Worm (Caenorhabditis elegans) whole organism, mixed stage, embryonic: ENCODE results near the gene F26F12.8.

Experiments used
- M03D4.4 ChIP-seq: sonication (generic microtip); optimal IDR thresholded peaks from 2 replicates; lab custom pipeline; 2017; ENCODE audit warnings: mild to moderate bottlenecking, missing genetic modification characterization, missing compliant biosample characterization
- bed-3 ChIP-seq: fragments of 200-800 bp; sonication (Bioruptor generic); optimal IDR thresholded peaks from 3 replicates; lab custom pipeline; 2018; ENCODE audit warnings: mild to moderate bottlenecking, missing genetic modification characterization, moderate library complexity, missing compliant biosample characterization
- blmp-1 ChIP-seq: fragments of 150-350 bp; optimal IDR thresholded peaks from 2 replicates; lab custom pipeline; 2014; ENCODE audit warnings: missing biosample characterization, missing genetic modification characterization
- ceh-39 ChIP-seq: fragments of 150-350 bp; optimal IDR thresholded peaks from 2 replicates; lab custom pipeline; 2014; ENCODE audit warnings: missing biosample characterization, missing genetic modification characterization
- ceh-83 ChIP-seq: fragments of 200-800 bp; sonication (Bioruptor generic); optimal IDR thresholded peaks from 2 replicates; lab custom pipeline; 2018; ENCODE audit warnings: mild to moderate bottlenecking, missing genetic modification characterization, missing compliant biosample characterization
- ces-1 ChIP-seq: fragments of 150-350 bp; optimal IDR thresholded peaks from 2 replicates; lab custom pipeline; 2014; ENCODE audit warnings: missing biosample characterization, missing genetic modification reagents, missing genetic modification characterization
- drap-1 ChIP-seq: fragments of 200-800 bp; sonication (Bioruptor generic); optimal IDR thresholded peaks from 3 replicates; lab custom pipeline; 2018; ENCODE audit warnings: mild to moderate bottlenecking, missing genetic modification characterization, missing compliant biosample characterization
- elt-1 ChIP-seq: sonication (generic microtip); optimal IDR thresholded peaks from 2 replicates; lab custom pipeline; 2017; ENCODE audit warnings: missing genetic modification characterization, mild to moderate bottlenecking, missing compliant biosample characterization, antibody characterized with exemption, moderate library complexity, borderline replicate concordance; ENCODE audit not compliant: insufficient read depth
- elt-3 ChIP-seq: fragments of 150-350 bp; optimal IDR thresholded peaks from 2 replicates; lab custom pipeline; 2014; ENCODE audit warnings: missing biosample characterization, missing genetic modification characterization
- flh-1 ChIP-seq: fragments of 200-800 bp; sonication (Bioruptor generic); optimal IDR thresholded peaks from 2 replicates; lab custom pipeline; 2018; ENCODE audit warnings: mild to moderate bottlenecking, missing genetic modification characterization, moderate library complexity, missing compliant biosample characterization
- ham-2 ChIP-seq: fragments of 200-800 bp; sonication (Bioruptor generic); optimal IDR thresholded peaks from 2 replicates; lab custom pipeline; 2018; ENCODE audit warnings: mild to moderate bottlenecking, missing genetic modification characterization, missing compliant biosample characterization
- hlh-1 ChIP-seq: fragments of 150-350 bp; optimal IDR thresholded peaks from 2 replicates; lab custom pipeline; 2014; ENCODE audit warnings: missing biosample characterization, missing genetic modification reagents, missing genetic modification characterization
- lin-13 ChIP-seq: fragments of 150-350 bp; optimal IDR thresholded peaks from 2 replicates; lab custom pipeline; 2014; ENCODE audit warnings: missing biosample characterization, missing genetic modification characterization
- lin-32 ChIP-seq: fragments of 200-800 bp; sonication (Bioruptor generic); optimal IDR thresholded peaks from 2 replicates; lab custom pipeline; 2018; ENCODE audit warnings: mild to moderate bottlenecking, missing genetic modification characterization, missing compliant biosample characterization
- lsy-2 ChIP-seq: fragments of 150-350 bp; optimal IDR thresholded peaks from 2 replicates; lab custom pipeline; 2014; ENCODE audit warnings: missing biosample characterization, missing genetic modification characterization
- mab-5 ChIP-seq: fragments of 150-350 bp; optimal IDR thresholded peaks from 2 replicates; lab custom pipeline; 2014; ENCODE audit warnings: missing biosample characterization, missing genetic modification characterization
- mep-1 ChIP-seq: fragments of 150-350 bp; optimal IDR thresholded peaks from 2 replicates; lab custom pipeline; 2017; ENCODE audit warnings: missing biosample characterization, missing genetic modification reagents, missing genetic modification characterization, inconsistent platforms
- mls-2 ChIP-seq: sonication (generic microtip); optimal IDR thresholded peaks from 2 replicates; lab custom pipeline; 2016; ENCODE audit warnings: mild to moderate bottlenecking, missing genetic modification characterization, moderate library complexity, missing compliant biosample characterization
- nhr-2 ChIP-seq: fragments of 150-350 bp; optimal IDR thresholded peaks from 2 replicates; lab custom pipeline; 2014; ENCODE audit warnings: missing biosample characterization, missing genetic modification characterization
- nhr-237 ChIP-seq: fragments of 150-350 bp; optimal IDR thresholded peaks from 2 replicates; lab custom pipeline; 2014; ENCODE audit warnings: missing biosample characterization, missing genetic modification characterization
- nhr-28 ChIP-seq: fragments of 150-350 bp; optimal IDR thresholded peaks from 2 replicates; lab custom pipeline; 2014; ENCODE audit warnings: missing biosample characterization, missing genetic modification characterization
- nhr-76 ChIP-seq: sonication (generic microtip); optimal IDR thresholded peaks from 2 replicates; lab custom pipeline; 2017; ENCODE audit warnings: missing biosample characterization, missing genetic modification characterization
- pha-4 ChIP-seq: fragments of 150-350 bp; optimal IDR thresholded peaks from 2 replicates; lab custom pipeline; 2018; ENCODE audit warnings: missing biosample characterization, missing genetic modification reagents, missing genetic modification characterization
- sem-2 ChIP-seq: fragments of 200-800 bp; sonication (Bioruptor generic); optimal IDR thresholded peaks from 2 replicates; lab custom pipeline; 2018; ENCODE audit warnings: mild to moderate bottlenecking, missing genetic modification characterization, missing compliant biosample characterization
- snpc-4 ChIP-seq: fragments of 150-350 bp; optimal IDR thresholded peaks from 2 replicates; lab custom pipeline; 2014; ENCODE audit warnings: missing biosample characterization, missing genetic modification characterization
- sptf-1 ChIP-seq: sonication (generic microtip); optimal IDR thresholded peaks from 2 replicates; lab custom pipeline; 2017; ENCODE audit warnings: mild to moderate bottlenecking, missing genetic modification characterization, moderate library complexity, missing compliant biosample characterization
- tbx-8 ChIP-seq: fragments of 200-800 bp; sonication (Bioruptor generic); optimal IDR thresholded peaks from 2 replicates; lab custom pipeline; 2018; ENCODE audit warnings: mild to moderate bottlenecking, missing genetic modification characterization, moderate library complexity, missing compliant biosample characterization
- unc-39 ChIP-seq: fragments of 150-350 bp; optimal IDR thresholded peaks from 2 replicates; lab custom pipeline; 2014; ENCODE audit warnings: missing biosample characterization, missing genetic modification characterization
- unc-62 ChIP-seq: fragments of 150-350 bp; optimal IDR thresholded peaks from 2 replicates; lab custom pipeline; 2014; ENCODE audit warnings: missing biosample characterization, missing genetic modification reagents, missing genetic modification characterization
- zip-8 ChIP-seq: fragments of 150-350 bp; optimal IDR thresholded peaks from 2 replicates; lab custom pipeline; 2014; ENCODE audit warnings: missing biosample characterization, missing genetic modification characterization
- ztf-11 ChIP-seq: fragments of 150-350 bp; optimal IDR thresholded peaks from 2 replicates; lab custom pipeline; 2014; ENCODE audit warnings: missing biosample characterization, missing genetic modification characterization

F26F12.8 gene

DNA sequence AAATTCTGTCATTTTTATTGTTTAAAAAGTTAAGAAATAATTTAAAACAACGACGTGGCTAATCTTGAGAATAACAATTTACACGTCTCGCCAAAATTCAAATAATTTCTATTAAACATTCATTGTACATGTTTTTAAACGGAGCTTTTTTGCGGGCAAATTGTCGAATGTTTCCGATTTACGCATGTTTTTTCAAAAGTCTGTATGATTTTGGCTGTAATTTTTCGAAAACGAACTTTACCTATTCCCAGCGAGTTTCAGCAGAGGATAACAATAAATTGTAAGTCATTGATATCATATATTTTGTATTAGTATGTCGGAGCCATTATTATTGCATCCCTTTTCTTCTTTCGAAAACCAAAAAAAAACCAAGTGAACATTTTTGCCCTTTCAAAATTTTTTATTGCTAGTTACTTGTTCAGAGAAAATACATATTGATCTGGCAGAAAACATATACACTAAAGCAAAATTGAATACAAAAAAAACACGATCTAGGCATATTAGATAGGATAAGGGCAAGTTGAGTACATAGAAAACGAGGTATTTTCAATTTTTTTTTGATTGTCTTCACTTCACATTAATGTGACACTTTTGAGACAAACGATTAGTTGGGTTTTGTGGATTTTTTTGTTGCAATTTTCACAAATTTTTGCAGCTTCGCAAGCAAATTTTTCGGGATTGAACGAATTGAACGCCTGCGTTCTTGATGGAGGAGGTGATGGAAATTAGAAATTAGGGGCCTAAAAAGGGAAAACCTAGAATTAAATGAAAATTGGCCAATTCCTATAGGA, 23.6 kb downstream of the F26F12.8 start, which contains the start of gene F26F12.2:
F26F12.2 (minus strand) TSS at position 38 of the 791 bp plus-strand sequence.
- TF ChIP-seq unc-62 (GFP tag; lab: Kevin White, UChicago) = no peak
- TF ChIP-seq elt-3 = no peak
- no peak for TF ChIP-seq ceh-83 (GFP tag; lab: Kevin White, UChicago)
- no peak for TF ChIP-seq lsy-2 (tag; lab: Kevin White, UChicago)
- TF ChIP-seq flh-1 (GFP tag; lab: Kevin White, UChicago) = no peak
- TF ChIP-seq mab-5 (tag; lab: Kevin White, UChicago) = no peak
- no peak for TF ChIP-seq ztf-11 (tag; lab: Kevin White, UChicago)
- TF ChIP-seq lin-13 (tag; lab: Kevin White, UChicago) = no peak
- TF ChIP-seq nhr-76 (tag; lab: Kevin White, UChicago) = no peak
- no peak for TF ChIP-seq mls-2 (tag; lab: Kevin White, UChicago)
- no peak for TF ChIP-seq sem-2 (GFP tag; lab: Kevin White, UChicago)
- no peak for TF ChIP-seq sptf-1
- TF ChIP-seq tbx-8 (GFP tag; lab: Kevin White, UChicago) = no peak

DNA sequence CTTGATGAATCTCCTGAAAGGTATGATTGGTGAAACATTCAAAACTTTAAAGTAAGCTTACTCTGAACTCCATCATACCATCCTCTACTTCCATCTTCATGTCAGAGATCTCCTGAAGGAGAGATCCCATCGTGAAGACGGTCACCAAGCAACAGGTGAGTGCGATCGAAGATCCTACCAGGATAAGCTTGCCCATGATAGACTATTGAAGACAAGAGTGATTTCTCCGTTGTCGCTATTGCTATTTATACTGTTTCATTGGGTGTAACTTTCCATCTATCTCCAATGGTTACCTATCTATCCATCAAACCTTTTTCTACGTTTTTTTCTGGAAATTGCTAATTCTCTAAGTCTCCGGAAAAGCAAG, 25.7 kb downstream of the F26F12.8 start, which contains the start of gene col-140:
col-140 (minus strand) TSS at position 219 of the 367 bp plus-strand sequence.
- TF ChIP-seq M03D4.4 (tag; lab: Kevin White, UChicago) (no peak), sptf-1 (no peak), drap-1 (GFP tag; lab: Kevin White, UChicago) (no peak), ces-1 (no peak), flh-1 (GFP tag; lab: Kevin White, UChicago) (no peak), nhr-2 (tag; lab: Kevin White, UChicago) (no peak), nhr-237 (no peak), zip-8 (tag; lab: Kevin White, UChicago) (no peak), hlh-1 (tag; lab: Kevin White, UChicago) (no peak), unc-39 (tag; lab: Kevin White, UChicago) (no peak), elt-1 (tag; lab: Kevin White, UChicago) (no peak), sem-2 (GFP tag; lab: Kevin White, UChicago) (no peak), lin-32 (GFP tag; lab: Kevin White, UChicago) (no peak), nhr-28 (tag; lab: Kevin White, UChicago) (no peak), blmp-1 (no peak), pha-4 (tag; lab: Kevin White, UChicago) (no peak), lsy-2 (tag; lab: Kevin White, UChicago) (no peak), tbx-8 (GFP tag; lab: Kevin White, UChicago) (no peak), elt-3 (no peak), mep-1 (tag; lab: Kevin White, UChicago) (no peak)
- TF ChIP-seq, all 35 proteins: peak for 0

ce11 chrV:5835979-5836615, 26.2 kb downstream of the F26F12.8 start:
- TF ChIP-seq tbx-8 (GFP tag; lab: Kevin White, UChicago) (no peak), unc-39 (tag; lab: Kevin White, UChicago) (no peak), flh-1 (GFP tag; lab: Kevin White, UChicago) (no peak), snpc-4 (tag; lab: Kevin White, UChicago) (no peak), mep-1 (tag; lab: Kevin White, UChicago) (no peak), bed-3 (GFP tag; lab: Kevin White, UChicago) (no peak), unc-62 (GFP tag; lab: Kevin White, UChicago) (no peak), ham-2 (no peak), lin-32 (GFP tag; lab: Kevin White, UChicago) (no peak)

ce11 chrV:5835397-5835796, 26.9 kb downstream of the F26F12.8 start:
- no peak for TF ChIP-seq unc-62 (GFP tag; lab: Kevin White, UChicago)
- TF ChIP-seq nhr-76 (tag; lab: Kevin White, UChicago) = no peak
- TF ChIP-seq ces-1 = no peak
- no peak for TF ChIP-seq flh-1 (GFP tag; lab: Kevin White, UChicago)
- TF ChIP-seq nhr-237 = no peak
- no peak for TF ChIP-seq elt-3
- no peak for TF ChIP-seq ceh-39 (tag; lab: Kevin White, UChicago)
- TF ChIP-seq unc-39 (tag; lab: Kevin White, UChicago) = no peak
- TF ChIP-seq bed-3 (GFP tag; lab: Kevin White, UChicago) = no peak
- TF ChIP-seq mab-5 (tag; lab: Kevin White, UChicago) = no peak
